Comparison of ENCODE assay signal across 3 fruit fly cellular contexts in the genomic region with DNA sequence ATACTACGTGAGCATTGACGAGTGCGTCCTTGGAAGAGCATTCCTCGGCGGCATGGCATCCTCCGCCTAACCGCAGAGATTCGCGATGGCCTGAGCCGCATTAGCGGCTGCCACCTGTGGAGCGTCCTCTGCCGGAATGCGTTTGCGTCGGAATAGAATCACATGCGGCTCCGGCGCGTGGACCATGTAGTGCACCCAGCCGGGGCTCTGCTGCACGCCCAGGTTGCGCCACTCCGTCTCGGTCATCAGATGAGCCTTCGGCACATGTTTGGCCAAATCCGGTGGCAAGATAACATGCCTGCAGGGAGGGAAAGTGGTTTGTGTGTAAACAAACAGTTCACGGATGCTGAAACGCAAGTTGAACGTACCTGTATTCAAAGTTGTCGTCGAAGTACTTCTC.
A peak's percentile ranks its signal among the peaks of the same experiment; 100 is the strongest.
TF ChIP-seq lines count a peak whose summit lies in the region.

No protein-coding gene starts in this region.

- TF ChIP-seq CTCF in whole organism, embryonic (GFP tag; optimal IDR thresholded peaks at IDR 0.05; lab: Kevin White, UChicago): no peak

TF ChIP-seq in whole organism, embryonic, 481 proteins besides CTCF, POLR2A, EP300 and RAD21:
- 0 out of 3 replicates have a peak, but pooled peaks have one; percentile 32 for TF ChIP-seq ken (GFP tag; IDR thresholded peaks at IDR 0.05; lab: Robert Waterston, UW)
- TF ChIP-seq CG17829 (tag; optimal IDR thresholded peaks at IDR 0.05; lab: Kevin White, UChicago): no peak
- peak; percentile 31 for TF ChIP-seq MESR4 (GFP tag; optimal IDR thresholded peaks at IDR 0.05; lab: Kevin White, UChicago)
- TF ChIP-seq kah (GFP tag; optimal IDR thresholded peaks at IDR 0.05; lab: Kevin White, UChicago): peak; percentile 94
- peak; percentile 51; the same call in 1 of the 2 replicates for TF ChIP-seq chm (GFP tag; IDR thresholded peaks at IDR 0.05; lab: Robert Waterston, UW)
- no peak for TF ChIP-seq vnd (GFP tag; IDR thresholded peaks at IDR 0.05; lab: Robert Waterston, UW; ENCODE audit: partially characterized antibody)
- TF ChIP-seq CG4617 (GFP tag; optimal IDR thresholded peaks at IDR 0.05; lab: Kevin White, UChicago; ENCODE audit: borderline replicate concordance): peak; percentile 12
- no peak for TF ChIP-seq grn (GFP tag; optimal IDR thresholded peaks at IDR 0.05; lab: Kevin White, UChicago)
- TF ChIP-seq CG32532 (GFP tag; IDR thresholded peaks at IDR 0.05; lab: Robert Waterston, UW): 0 out of 2 replicates have a peak, but pooled peaks have one; percentile 9
- TF ChIP-seq scrt (GFP tag; optimal IDR thresholded peaks at IDR 0.05; lab: Kevin White, UChicago): peak; percentile 53
- TF ChIP-seq tna (GFP tag; IDR thresholded peaks at IDR 0.05; lab: Robert Waterston, UW; ENCODE audit: partially characterized antibody): 0 out of 2 replicates have a peak, but pooled peaks have one; percentile 11
- TF ChIP-seq nerfin-1 (tag; optimal IDR thresholded peaks at IDR 0.05; lab: Kevin White, UChicago): peak; percentile 91
- peak; percentile 16; the same call in 1 of the 3 replicates for TF ChIP-seq CG34422 (GFP tag; IDR thresholded peaks at IDR 0.05; lab: Robert Waterston, UW)
- TF ChIP-seq inv (GFP tag; IDR thresholded peaks at IDR 0.05; lab: Robert Waterston, UW; ENCODE audit: partially characterized antibody): 0 out of 2 replicates have a peak, but pooled peaks have one; percentile 8
- 0 out of 3 replicates have a peak, but pooled peaks have one; percentile 17 for TF ChIP-seq hb (GFP tag; IDR thresholded peaks at IDR 0.05; lab: Robert Waterston, UW; ENCODE audit: partially characterized antibody)

TF ChIP-seq in whole organism, prepupa, 60 proteins besides CTCF, POLR2A, EP300 and RAD21:
- peak; percentile 64 for TF ChIP-seq fkh (GFP tag; optimal IDR thresholded peaks at IDR 0.05; lab: Kevin White, UChicago)
- TF ChIP-seq Hr38 (GFP tag; optimal IDR thresholded peaks at IDR 0.05; lab: Kevin White, UChicago): no peak

TF ChIP-seq in whole organism, pupa, 21 proteins besides CTCF, POLR2A, EP300 and RAD21:
- no peak for TF ChIP-seq CG15710 (tag; optimal IDR thresholded peaks at IDR 0.05; lab: Kevin White, UChicago)
- peak; percentile 55; the same call in 1 of the 2 replicates for TF ChIP-seq CG12605 (GFP tag; IDR thresholded peaks at IDR 0.05; lab: Robert Waterston, UW)
